Worm (Caenorhabditis elegans): ENCODE data around the gene K07E3.1.

- no peak for TF ChIP-seq nhr-237 (tag; optimal IDR thresholded peaks at IDR 0.05)
- TF ChIP-seq drap-1 (GFP tag; optimal IDR thresholded peaks at IDR 0.05), result no peak
- TF ChIP-seq tbx-8 (GFP tag; optimal IDR thresholded peaks at IDR 0.05), result no peak
- TF ChIP-seq snpc-4 (tag; optimal IDR thresholded peaks at IDR 0.05), result no peak
Measured at ce11 chrX:8156502-8156901, 46.3 kb downstream of the K07E3.1 start.

Measured in whole organism, mixed stage, embryonic.